Fruit fly (Drosophila melanogaster) whole organism, adult: ENCODE measurements around the gene cav.

Experiments used
- CG14711 ChIP-seq: fragments of 200-800 bp; sonication (Bioruptor generic); optimal IDR thresholded peaks from 2 replicates; lab custom pipeline; 2018; ENCODE audit warnings: missing biosample characterization, mild to moderate bottlenecking, missing genetic modification characterization, moderate library complexity
- cic ChIP-seq: fragments of 200-800 bp; sonication (Bioruptor generic); optimal IDR thresholded peaks from 2 replicates; lab custom pipeline; 2017; ENCODE audit warnings: missing biosample characterization, mild to moderate bottlenecking, missing genetic modification characterization, moderate library complexity
- toe ChIP-seq: fragments of 200-800 bp; sonication (Bioruptor generic); optimal IDR thresholded peaks from 2 replicates; lab custom pipeline; 2016; ENCODE audit warnings: missing biosample characterization, missing genetic modification characterization

dm6 chr3R:24260041-24260379, 39.1 kb downstream of the cav start:
- TF ChIP-seq CG14711 (no peak), cic (GFP tag; lab: Kevin White, UChicago) (no peak), toe (GFP tag; lab: Kevin White, UChicago) (no peak)
